Fruit fly (Drosophila melanogaster): Measurements from ENCODE around the gene Mat89Ba.

The Mat89Ba gene

dm6 chr3R:16263522-16264305, 8.5 kb downstream of the Mat89Ba start, which contains the start of the genes bor and asun (continued):
- TF ChIP-seq Ssrp (tag; optimal IDR thresholded peaks at IDR 0.05): no peak
- TF ChIP-seq pzg (GFP tag; optimal IDR thresholded peaks at IDR 0.05): peak; percentile 66
- TF ChIP-seq Gug (GFP tag; IDR thresholded peaks at IDR 0.05): no peak
- no peak for TF ChIP-seq aop (GFP tag; IDR thresholded peaks at IDR 0.05)
- peak in 1 of 2 experiments; percentile 17 for TF ChIP-seq chif (GFP tag; optimal IDR thresholded peaks at IDR 0.05)
- 0 out of 3 replicates have a peak, but pooled peaks have one; percentile 20 for TF ChIP-seq CG6791 (GFP tag; IDR thresholded peaks at IDR 0.05; ENCODE audit: partially characterized antibody)
- TF ChIP-seq caup (GFP tag; optimal IDR thresholded peaks at IDR 0.05; ENCODE audit: severe bottlenecking): no peak
- TF ChIP-seq slbo (GFP tag; IDR thresholded peaks at IDR 0.05): no peak
- TF ChIP-seq CG15514 (GFP tag; optimal IDR thresholded peaks at IDR 0.05): no peak
- peak; percentile 81 for TF ChIP-seq BEAF-32 (GFP tag; optimal IDR thresholded peaks at IDR 0.05)
- no peak for TF ChIP-seq CG18011 (GFP tag; optimal IDR thresholded peaks at IDR 0.05)
- no peak for TF ChIP-seq Dip2 (GFP tag; IDR thresholded peaks at IDR 0.05)
- no peak for TF ChIP-seq H15 (GFP tag; IDR thresholded peaks at IDR 0.05)
- no peak for TF ChIP-seq ATbp (GFP tag; optimal IDR thresholded peaks at IDR 0.05)
- TF ChIP-seq CG4730 (GFP tag; IDR thresholded peaks at IDR 0.05): no peak
- TF ChIP-seq lilli (GFP tag; optimal IDR thresholded peaks at IDR 0.05): peak; percentile 52
- no peak for TF ChIP-seq CG9932 (GFP tag; IDR thresholded peaks at IDR 0.05)
- no peak for TF ChIP-seq CG15696 (tag; optimal IDR thresholded peaks at IDR 0.05)
- TF ChIP-seq CG7745 (tag; optimal IDR thresholded peaks at IDR 0.05): no peak
- TF ChIP-seq Nf-YC (tag; optimal IDR thresholded peaks at IDR 0.05): peak; percentile 53
- TF ChIP-seq CG11247 (GFP tag; IDR thresholded peaks at IDR 0.05): no peak
- peak; percentile 31; the same call in 1 of the 3 replicates for TF ChIP-seq CG17361 (GFP tag; IDR thresholded peaks at IDR 0.05)
- no peak for TF ChIP-seq ap (GFP tag; IDR thresholded peaks at IDR 0.05)
- no peak for TF ChIP-seq CG18599 (GFP tag; optimal IDR thresholded peaks at IDR 0.05)
- TF ChIP-seq gsb-n (tag; optimal IDR thresholded peaks at IDR 0.05): no peak
- no peak for TF ChIP-seq nom (GFP tag; optimal IDR thresholded peaks at IDR 0.05)
- no peak for TF ChIP-seq insv (GFP tag; optimal IDR thresholded peaks at IDR 0.05)
- no peak for TF ChIP-seq Fer2 (tag; optimal IDR thresholded peaks at IDR 0.05)
- no peak for TF ChIP-seq CG7271 (tag; optimal IDR thresholded peaks at IDR 0.05)
- no peak for TF ChIP-seq CG17912 (GFP tag; optimal IDR thresholded peaks at IDR 0.05)
- TF ChIP-seq CG11695 (GFP tag; IDR thresholded peaks at IDR 0.05): no peak
- TF ChIP-seq knrl (GFP tag; IDR thresholded peaks at IDR 0.05; ENCODE audit: partially characterized antibody): peak; percentile 73
- TF ChIP-seq Dfd (GFP tag; optimal IDR thresholded peaks at IDR 0.05): no peak
- no peak for TF ChIP-seq Awh (GFP tag; IDR thresholded peaks at IDR 0.05)
- no peak for TF ChIP-seq salm (tag; optimal IDR thresholded peaks at IDR 0.05)
- TF ChIP-seq hbn (GFP tag; IDR thresholded peaks at IDR 0.05; ENCODE audit: partially characterized antibody): peak; percentile 83
- no peak for TF ChIP-seq CG4707 (GFP tag; optimal IDR thresholded peaks at IDR 0.05)
- peak; percentile 7 for TF ChIP-seq Dek (tag; optimal IDR thresholded peaks at IDR 0.05)
- TF ChIP-seq Rfx (GFP tag; IDR thresholded peaks at IDR 0.05): peak; percentile 46
- no peak for TF ChIP-seq CG1603 (tag; optimal IDR thresholded peaks at IDR 0.05)
- no peak for TF ChIP-seq CG11696 (GFP tag; IDR thresholded peaks at IDR 0.05)
- TF ChIP-seq Jarid2 (GFP tag; optimal IDR thresholded peaks at IDR 0.05): no peak
- TF ChIP-seq br (optimal IDR thresholded peaks at IDR 0.05): no peak
- peak; percentile 89 for TF ChIP-seq CG13287 (GFP tag; IDR thresholded peaks at IDR 0.05; ENCODE audit: partially characterized antibody)
- peak; percentile 73 for TF ChIP-seq B-H2 (GFP tag; optimal IDR thresholded peaks at IDR 0.05)
- TF ChIP-seq HLHmδ (GFP tag; optimal IDR thresholded peaks at IDR 0.05): no peak
- TF ChIP-seq unc-4 (GFP tag; IDR thresholded peaks at IDR 0.05; ENCODE audit: partially characterized antibody): peak; percentile 89
- TF ChIP-seq Sin3A (optimal IDR thresholded peaks at IDR 0.05): peak; percentile 20
- TF ChIP-seq pho (GFP tag; optimal IDR thresholded peaks at IDR 0.05): no peak
